Fruit fly (Drosophila melanogaster): ENCODE results near the gene fzr.
A peak's percentile ranks its signal among the peaks of the same experiment; 100 is the strongest.

Gene fzr

DNA sequence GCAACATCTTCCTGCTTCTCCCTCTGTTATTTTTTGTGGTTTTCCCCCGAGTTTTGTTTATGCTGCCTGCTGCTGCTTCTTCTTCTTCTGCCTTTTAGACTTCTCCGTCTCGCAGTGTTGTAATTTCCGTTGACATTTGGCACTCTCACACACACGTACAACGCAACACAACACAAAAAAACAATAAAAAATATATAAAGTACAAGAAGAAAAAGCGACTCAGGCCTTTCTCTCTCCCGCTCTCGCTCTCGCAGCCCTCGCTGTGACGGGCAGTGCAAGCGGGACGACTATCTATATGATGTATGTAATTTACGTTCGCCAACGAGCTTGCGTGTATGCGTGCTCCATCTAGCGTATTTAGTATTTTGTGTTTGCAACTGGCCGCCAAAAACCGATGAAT is 6.8 kb upstream of the fzr start (continued):
- TF ChIP-seq CG13123 (GFP tag; optimal IDR thresholded peaks at IDR 0.05) (no peak), chif (GFP tag; optimal IDR thresholded peaks at IDR 0.05) (no peak), CG12236 (GFP tag; optimal IDR thresholded peaks at IDR 0.05) (no peak), jumu (GFP tag; optimal IDR thresholded peaks at IDR 0.05) (no peak), NfI (GFP tag; optimal IDR thresholded peaks at IDR 0.05) (peak; percentile 4), ftz-f1 (GFP tag; optimal IDR thresholded peaks at IDR 0.05) (peak; percentile 55), Hr3 (GFP tag; optimal IDR thresholded peaks at IDR 0.05) (no peak), CG13424 (tag; optimal IDR thresholded peaks at IDR 0.05) (no peak), Kr (GFP tag; optimal IDR thresholded peaks at IDR 0.05) (no peak), CG3407 (GFP tag; optimal IDR thresholded peaks at IDR 0.05) (no peak), Side (GFP tag; optimal IDR thresholded peaks at IDR 0.05) (no peak), ken (GFP tag; IDR thresholded peaks at IDR 0.05) (no peak), Bteb2 (GFP tag; optimal IDR thresholded peaks at IDR 0.05) (no peak), Lhr (GFP tag; optimal IDR thresholded peaks at IDR 0.05) (no peak), Sox102F (GFP tag; optimal IDR thresholded peaks at IDR 0.05) (no peak), Mad (GFP tag; optimal IDR thresholded peaks at IDR 0.05) (no peak), CG17829 (tag; optimal IDR thresholded peaks at IDR 0.05) (no peak), dati (GFP tag; IDR thresholded peaks at IDR 0.05) (no peak), sens-2 (GFP tag; IDR thresholded peaks at IDR 0.05) (no peak), CG6791 (GFP tag; IDR thresholded peaks at IDR 0.05; ENCODE audit: partially characterized antibody) (0 out of 3 replicates have a peak, but pooled peaks have one; percentile 24), Meics (GFP tag; optimal IDR thresholded peaks at IDR 0.05) (peak; percentile 21), Hsf (GFP tag; optimal IDR thresholded peaks at IDR 0.05) (no peak), Asciz (GFP tag; optimal IDR thresholded peaks at IDR 0.05) (no peak), CG7357 (GFP tag; IDR thresholded peaks at IDR 0.05) (no peak), Pdp1 (GFP tag; optimal IDR thresholded peaks at IDR 0.05) (peak in 1 of 2 experiments; percentile 46), CG12391 (tag; optimal IDR thresholded peaks at IDR 0.05) (no peak), CG12942 (GFP tag; optimal IDR thresholded peaks at IDR 0.05) (no peak), kah (GFP tag; optimal IDR thresholded peaks at IDR 0.05) (no peak), CG7271 (tag; optimal IDR thresholded peaks at IDR 0.05) (no peak), kni (GFP tag; optimal IDR thresholded peaks at IDR 0.05) (no peak), CG32767 (GFP tag; IDR thresholded peaks at IDR 0.05) (no peak), pros (GFP tag; optimal IDR thresholded peaks at IDR 0.05) (no peak), phol (tag; optimal IDR thresholded peaks at IDR 0.05) (no peak), pho (GFP tag; optimal IDR thresholded peaks at IDR 0.05) (no peak), ewg (GFP tag; optimal IDR thresholded peaks at IDR 0.05) (no peak), gt (GFP tag; IDR thresholded peaks at IDR 0.05) (no peak), Lpt (GFP tag; optimal IDR thresholded peaks at IDR 0.05) (no peak), Dp (GFP tag; optimal IDR thresholded peaks at IDR 0.05) (no peak), CG14441 (GFP tag; IDR thresholded peaks at IDR 0.05) (no peak), Atf-2 (GFP tag; optimal IDR thresholded peaks at IDR 0.05) (no peak), CG16779 (GFP tag; IDR thresholded peaks at IDR 0.05) (no peak), CG15011 (GFP tag; optimal IDR thresholded peaks at IDR 0.05) (no peak), dmrt11E (tag; optimal IDR thresholded peaks at IDR 0.05) (no peak), sens (GFP tag) (peak; percentile 76), sug (tag; optimal IDR thresholded peaks at IDR 0.05) (peak; percentile 23), crc (GFP tag; optimal IDR thresholded peaks at IDR 0.05) (no peak), ranshi (GFP tag; IDR thresholded peaks at IDR 0.05) (no peak), peb (GFP tag; IDR thresholded peaks at IDR 0.05) (no peak), CG6854 (GFP tag; optimal IDR thresholded peaks at IDR 0.05) (no peak), HLH4C (GFP tag; IDR thresholded peaks at IDR 0.05; ENCODE audit: partially characterized antibody) (no peak), ind (GFP tag; optimal IDR thresholded peaks at IDR 0.05) (no peak), Hr39 (optimal IDR thresholded peaks at IDR 0.05) (no peak), Usf (GFP tag; optimal IDR thresholded peaks at IDR 0.05) (no peak)
